Fruit fly (Drosophila melanogaster) whole organism, prepupa: ENCODE data around the gene CG14401.

Source experiments
- CG10631 ChIP-seq: fragments of 200-800 bp; sonication (Bioruptor generic); optimal IDR thresholded peaks from 2 replicates; lab custom pipeline; 2016; ENCODE audit warnings: missing biosample characterization, missing genetic modification characterization
- CG10669 ChIP-seq: fragments of 200-800 bp; sonication (Bioruptor generic); optimal IDR thresholded peaks from 3 replicates; lab custom pipeline; 2018; ENCODE audit warnings: missing biosample characterization, mild to moderate bottlenecking, missing genetic modification characterization, moderate library complexity
- CG11294 ChIP-seq: fragments of 200-800 bp; sonication (Bioruptor generic); IDR thresholded peaks from 2 replicates; pipeline ENCODE4 v1.3.6; 2022; ENCODE audit warnings: missing biosample characterization, missing genetic modification characterization
- CG1621 ChIP-seq: fragments of 200-800 bp; sonication (Bioruptor generic); optimal IDR thresholded peaks from 3 replicates; lab custom pipeline; 2018; ENCODE audit warnings: missing biosample characterization, mild to moderate bottlenecking, missing genetic modification characterization
- CG16779 ChIP-seq: fragments of 200-800 bp; sonication (Bioruptor generic); optimal IDR thresholded peaks from 3 replicates; lab custom pipeline; 2017; ENCODE audit warnings: missing biosample characterization, mild to moderate bottlenecking, missing genetic modification characterization
- CG32006 ChIP-seq: fragments of 200-800 bp; sonication (Bioruptor generic); optimal IDR thresholded peaks from 3 replicates; lab custom pipeline; 2017; ENCODE audit warnings: missing biosample characterization, mild to moderate bottlenecking, missing genetic modification characterization
- CG34406 ChIP-seq: fragments of 200-800 bp; sonication (Bioruptor generic); optimal IDR thresholded peaks from 3 replicates; lab custom pipeline; 2016; ENCODE audit warnings: missing biosample characterization, missing genetic modification characterization
- CG3919 ChIP-seq: fragments of 200-800 bp; sonication (Bioruptor generic); optimal IDR thresholded peaks from 3 replicates; lab custom pipeline; 2016; ENCODE audit warnings: missing biosample characterization, missing genetic modification characterization
- CG4318 ChIP-seq: fragments of 200-800 bp; sonication (Bioruptor generic); optimal IDR thresholded peaks from 3 replicates; lab custom pipeline; 2017; ENCODE audit warnings: missing biosample characterization, mild to moderate bottlenecking, missing genetic modification characterization
- CG6163 ChIP-seq: fragments of 200-800 bp; sonication (Bioruptor generic); IDR thresholded peaks from 3 replicates; pipeline ENCODE4 v1.3.6; 2022; ENCODE audit warnings: missing biosample characterization, missing genetic modification characterization
- CG6808 ChIP-seq: fragments of 200-800 bp; sonication (Bioruptor generic); optimal IDR thresholded peaks from 3 replicates; lab custom pipeline; 2017; ENCODE audit warnings: missing biosample characterization, missing genetic modification characterization, mild to moderate bottlenecking, moderate library complexity, missing genetic modification reagents
- CG6854 ChIP-seq: fragments of 200-800 bp; sonication (Bioruptor generic); optimal IDR thresholded peaks from 2 replicates; lab custom pipeline; 2017; ENCODE audit warnings: missing biosample characterization, mild to moderate bottlenecking, missing genetic modification characterization
- CG8119 ChIP-seq: fragments of 200-800 bp; sonication (Bioruptor generic); IDR thresholded peaks from 3 replicates; pipeline ENCODE4 v1.3.6; 2022; ENCODE audit warnings: missing biosample characterization, missing genetic modification characterization
- CG8632 ChIP-seq: fragments of 200-800 bp; sonication (Bioruptor generic); optimal IDR thresholded peaks from 3 replicates; lab custom pipeline; 2016; ENCODE audit warnings: missing biosample characterization, missing genetic modification characterization
- CG9139 ChIP-seq: fragments of 200-800 bp; sonication (Bioruptor generic); optimal IDR thresholded peaks from 3 replicates; lab custom pipeline; 2017; ENCODE audit warnings: missing biosample characterization, mild to moderate bottlenecking, missing genetic modification characterization
- Eip78C ChIP-seq: fragments of 200-800 bp; sonication (Bioruptor generic); peaks from one replicate; lab custom pipeline; 2016; ENCODE audit warnings: missing biosample characterization, missing genetic modification characterization
- Eip93F ChIP-seq: fragments of 200-800 bp; sonication (Bioruptor generic); optimal IDR thresholded peaks from 2 replicates; lab custom pipeline; 2016; ENCODE audit warnings: missing biosample characterization, mild to moderate bottlenecking, missing genetic modification characterization
- Gug ChIP-seq: fragments of 200-800 bp; sonication (Bioruptor generic); IDR thresholded peaks from 2 replicates; pipeline ENCODE4 v1.3.6; 2022; ENCODE audit warnings: missing biosample characterization, missing genetic modification characterization
- Hr38 ChIP-seq: sonication (Bioruptor generic); optimal IDR thresholded peaks from 2 replicates; lab custom pipeline; 2016; ENCODE audit warnings: missing biosample characterization, missing genetic modification characterization
- Hr39 ChIP-seq: fragments of 200-800 bp; sonication (Bioruptor generic); optimal IDR thresholded peaks from 2 replicates; lab custom pipeline; 2016; ENCODE audit warnings: missing biosample characterization, missing genetic modification characterization
- Met ChIP-seq: fragments of 200-800 bp; sonication (Bioruptor generic); optimal IDR thresholded peaks from 3 replicates; lab custom pipeline; 2016; ENCODE audit warnings: missing biosample characterization, missing genetic modification characterization
- Smox ChIP-seq: fragments of 200-800 bp; sonication (Bioruptor generic); optimal IDR thresholded peaks from 3 replicates; lab custom pipeline; 2016; ENCODE audit warnings: missing biosample characterization, missing genetic modification characterization
- Sox102F ChIP-seq: fragments of 200-800 bp; sonication (Bioruptor generic); optimal IDR thresholded peaks from 2 replicates; lab custom pipeline; 2016; ENCODE audit warnings: missing biosample characterization, mild to moderate bottlenecking, missing genetic modification characterization
- Sox14 ChIP-seq: fragments of 200-800 bp; sonication (Bioruptor generic); optimal IDR thresholded peaks from 3 replicates; lab custom pipeline; 2016; ENCODE audit warnings: missing biosample characterization, missing genetic modification characterization
- acj6 ChIP-seq: fragments of 200-800 bp; sonication (Bioruptor generic); optimal IDR thresholded peaks from 3 replicates; lab custom pipeline; 2016; ENCODE audit warnings: missing biosample characterization, missing genetic modification characterization
- dac ChIP-seq: fragments of 200-800 bp; sonication (Bioruptor generic); optimal IDR thresholded peaks from 2 replicates; lab custom pipeline; 2017; ENCODE audit warnings: missing biosample characterization, mild to moderate bottlenecking, missing genetic modification characterization
- dsx ChIP-seq: fragments of 200-800 bp; optimal IDR thresholded peaks from 3 replicates; lab custom pipeline; 2019; ENCODE audit warnings: missing biosample characterization, mild to moderate bottlenecking, missing genetic modification characterization, moderate library complexity; ENCODE audit not compliant: poor library complexity, severe bottlenecking
- esn ChIP-seq: fragments of 200-800 bp; sonication (Bioruptor generic); optimal IDR thresholded peaks from 2 replicates; lab custom pipeline; 2016; ENCODE audit warnings: missing biosample characterization, mild to moderate bottlenecking, missing genetic modification characterization, moderate library complexity
- fd59A ChIP-seq: fragments of 200-800 bp; sonication (Bioruptor generic); optimal IDR thresholded peaks from 2 replicates; lab custom pipeline; 2017; ENCODE audit warnings: missing biosample characterization, mild to moderate bottlenecking, missing genetic modification characterization, missing genetic modification reagents
- fkh ChIP-seq: fragments of 200-800 bp; sonication (Bioruptor generic); optimal IDR thresholded peaks from 3 replicates; lab custom pipeline; 2017; ENCODE audit warnings: missing biosample characterization, mild to moderate bottlenecking, missing genetic modification characterization, moderate library complexity
- salr ChIP-seq, 2 experiments: fragments of 200-800 bp; sonication (Bioruptor generic); optimal IDR thresholded peaks; 3 replicates each; lab custom pipeline; 2016 to 2018; ENCODE audit warnings: missing biosample characterization in 2 of 2, missing genetic modification characterization in 2 of 2, mild to moderate bottlenecking in 1 of 2
- spab ChIP-seq: fragments of 200-800 bp; sonication (Bioruptor generic); optimal IDR thresholded peaks from 2 replicates; lab custom pipeline; 2017; ENCODE audit warnings: missing biosample characterization, mild to moderate bottlenecking, missing genetic modification characterization, missing genetic modification reagents
- ss ChIP-seq, 2 experiments: fragments of 200-800 bp; sonication (Bioruptor generic); optimal IDR thresholded peaks; 2 replicates in 1 of 2; 3 replicates in 1 of 2; lab custom pipeline; 2017 to 2018; ENCODE audit warnings: mild to moderate bottlenecking in 2 of 2, missing biosample characterization in 2 of 2, missing genetic modification characterization in 2 of 2, moderate library complexity in 1 of 2
- svp ChIP-seq: fragments of 200-800 bp; sonication (Bioruptor generic); peaks from one replicate; lab custom pipeline; 2016; ENCODE audit warnings: missing biosample characterization, missing genetic modification characterization
- topi ChIP-seq: fragments of 200-800 bp; sonication (Bioruptor generic); optimal IDR thresholded peaks from 3 replicates; lab custom pipeline; 2016; ENCODE audit warnings: missing biosample characterization, missing genetic modification characterization
- vri ChIP-seq: fragments of 200-800 bp; sonication (Bioruptor generic); optimal IDR thresholded peaks from 3 replicates; lab custom pipeline; 2016; ENCODE audit warnings: missing biosample characterization, mild to moderate bottlenecking, missing genetic modification characterization

The CG14401 gene

dm6 chr2L:20823196-20824105, 46.2 kb upstream of the CG14401 start:
- TF ChIP-seq CG3919 (peak; percentile 37), spab (GFP tag; lab: Kevin White, UChicago) (peak; percentile 11), salr (GFP tag; optimal IDR thresholded peaks at IDR 0.05; lab: Kevin White, UChicago) (peak in 1 of 2 experiments; percentile 18), dac (GFP tag; lab: Kevin White, UChicago) (peak; percentile 3), Sox14 (GFP tag; lab: Kevin White, UChicago) (peak; percentile 44), CG11294 (no peak), Met (no peak), esn (GFP tag; lab: Kevin White, UChicago) (peak; percentile 20), CG1621 (tag; lab: Kevin White, UChicago) (peak; percentile 90), CG16779 (peak; percentile 2), fkh (GFP tag; lab: Kevin White, UChicago) (no peak), ss (GFP tag; optimal IDR thresholded peaks at IDR 0.05; lab: Kevin White, UChicago) (peak; percentile 32 to 41), Eip78C (GFP tag; lab: Kevin White, UChicago) (peak; percentile 59), CG4318 (GFP tag; lab: Kevin White, UChicago) (peak; percentile 7), Hr39 (GFP tag; lab: Kevin White, UChicago) (no peak), Gug (GFP tag; lab: Robert Waterston, UW) (peak; percentile 28; the same call in 1 of the 2 replicates), CG10669 (no peak), CG6854 (GFP tag; lab: Kevin White, UChicago) (peak; percentile 74), svp (GFP tag; lab: Kevin White, UChicago) (peak; percentile 93), Eip93F (GFP tag; lab: Kevin White, UChicago) (peak; percentile 89), CG10631 (GFP tag; lab: Kevin White, UChicago) (peak; percentile 34), CG34406 (no peak), CG32006 (peak; percentile 44), Hr38 (GFP tag; lab: Kevin White, UChicago) (no peak), Smox (GFP tag; lab: Kevin White, UChicago) (no peak), dsx (GFP tag; lab: Kevin White, UChicago) (peak; percentile 32), CG8632 (GFP tag; lab: Kevin White, UChicago) (no peak), CG6808 (GFP tag; lab: Kevin White, UChicago) (peak; percentile 99), fd59A (GFP tag; lab: Kevin White, UChicago) (peak; percentile 32), CG6163 (peak; percentile 73; the same call in 2 of the 3 replicates), acj6 (GFP tag; lab: Kevin White, UChicago) (peak; percentile 22), CG9139 (GFP tag; lab: Kevin White, UChicago) (peak; percentile 56), vri (peak; percentile 85), CG8119 (GFP tag; lab: Robert Waterston, UW) (peak; percentile 40; the same call in 1 of the 3 replicates), topi (GFP tag; lab: Kevin White, UChicago) (peak; percentile 19), Sox102F (GFP tag; lab: Kevin White, UChicago) (peak; percentile 54)
- TF ChIP-seq, all 60 proteins: peak for 27

dm6 chr2L:20824136-20824789, 45.4 kb upstream of the CG14401 start:
- no peak for TF ChIP-seq CG10631 (GFP tag; lab: Kevin White, UChicago)
- peak; percentile 33 for TF ChIP-seq Eip78C (GFP tag; lab: Kevin White, UChicago)
